Fruit fly (Drosophila melanogaster) whole organism, pupa: ENCODE measurements around the gene CG17193.

Source experiments
- CG10348 ChIP-seq: fragments of 200-800 bp; sonication (Bioruptor generic); IDR thresholded peaks from 2 replicates; pipeline ENCODE4 v1.3.6; 2022; ENCODE audit warnings: missing biosample characterization, missing genetic modification characterization
- CG12605 ChIP-seq: fragments of 200-800 bp; sonication (Bioruptor generic); IDR thresholded peaks from 2 replicates; pipeline ENCODE4 v1.3.6; 2022; ENCODE audit warnings: missing biosample characterization, missing genetic modification characterization
- CG13204 ChIP-seq: fragments of 200-800 bp; sonication (Bioruptor generic); optimal IDR thresholded peaks from 2 replicates; lab custom pipeline; 2018; ENCODE audit warnings: missing biosample characterization, mild to moderate bottlenecking, missing genetic modification characterization, moderate library complexity
- CG14655 ChIP-seq: fragments of 200-800 bp; sonication (Bioruptor generic); optimal IDR thresholded peaks from 3 replicates; lab custom pipeline; 2017; ENCODE audit warnings: mild to moderate bottlenecking, missing biosample characterization, missing genetic modification reagents, missing genetic modification characterization
- CG15710 ChIP-seq: fragments of 200-800 bp; sonication (Bioruptor generic); optimal IDR thresholded peaks from 2 replicates; lab custom pipeline; 2018; ENCODE audit warnings: missing biosample characterization, mild to moderate bottlenecking, missing genetic modification characterization, moderate library complexity
- CG17806 ChIP-seq: fragments of 200-800 bp; sonication (Bioruptor generic); optimal IDR thresholded peaks from 2 replicates; lab custom pipeline; 2018; ENCODE audit warnings: missing biosample characterization, mild to moderate bottlenecking, missing genetic modification characterization, moderate library complexity
- CG32121 ChIP-seq: fragments of 200-800 bp; sonication (Bioruptor generic); IDR thresholded peaks from 2 replicates; pipeline ENCODE4 v1.3.6; 2022; ENCODE audit warnings: missing biosample characterization, missing genetic modification characterization
- CG34367 ChIP-seq: fragments of 200-800 bp; sonication (Bioruptor generic); optimal IDR thresholded peaks from 2 replicates; lab custom pipeline; 2018; ENCODE audit warnings: missing biosample characterization, mild to moderate bottlenecking, missing genetic modification characterization
- CG4496 ChIP-seq: fragments of 200-800 bp; sonication (Bioruptor generic); IDR thresholded peaks from 3 replicates; pipeline ENCODE4 v1.3.6; 2022; ENCODE audit warnings: missing biosample characterization, missing genetic modification characterization
- CG8159 ChIP-seq: fragments of 200-800 bp; sonication (Bioruptor generic); optimal IDR thresholded peaks from 3 replicates; lab custom pipeline; 2018; ENCODE audit warnings: missing biosample characterization, mild to moderate bottlenecking, missing genetic modification characterization, moderate library complexity
- CG8301 ChIP-seq: fragments of 200-800 bp; sonication (Bioruptor generic); optimal IDR thresholded peaks from 2 replicates; lab custom pipeline; 2018; ENCODE audit warnings: missing biosample characterization, mild to moderate bottlenecking, missing genetic modification characterization
- CG9948 ChIP-seq: fragments of 200-800 bp; sonication (Bioruptor generic); optimal IDR thresholded peaks from 2 replicates; lab custom pipeline; 2018; ENCODE audit warnings: missing biosample characterization, mild to moderate bottlenecking, missing genetic modification characterization, moderate library complexity
- D1 ChIP-seq: fragments of 200-800 bp; sonication (Bioruptor generic); optimal IDR thresholded peaks from 2 replicates; lab custom pipeline; 2018; ENCODE audit warnings: missing biosample characterization, mild to moderate bottlenecking, missing genetic modification characterization, moderate library complexity
- EcR ChIP-seq: fragments of 200-800 bp; sonication (Bioruptor generic); optimal IDR thresholded peaks from 3 replicates; lab custom pipeline; 2019; ENCODE audit warnings: missing biosample characterization, missing genetic modification characterization, mild to moderate bottlenecking, moderate library complexity, missing genetic modification reagents
- Ets98B ChIP-seq: fragments of 200-800 bp; sonication (Bioruptor generic); IDR thresholded peaks from 2 replicates; pipeline ENCODE4 v1.3.6; 2022; ENCODE audit warnings: missing biosample characterization, missing genetic modification characterization
- Pif1A ChIP-seq: fragments of 200-800 bp; sonication (Bioruptor generic); optimal IDR thresholded peaks from 3 replicates; lab custom pipeline; 2016; ENCODE audit warnings: missing biosample characterization, missing genetic modification characterization
- Pif1B ChIP-seq: fragments of 200-800 bp; sonication (Bioruptor generic); optimal IDR thresholded peaks from 3 replicates; lab custom pipeline; 2016; ENCODE audit warnings: missing biosample characterization, missing genetic modification characterization
- Snoo ChIP-seq: fragments of 200-800 bp; sonication (Bioruptor generic); optimal IDR thresholded peaks from 3 replicates; lab custom pipeline; 2017; ENCODE audit warnings: missing biosample characterization, mild to moderate bottlenecking, missing genetic modification characterization, inconsistent platforms
- fd96Ca ChIP-seq: fragments of 200-800 bp; sonication (Bioruptor generic); IDR thresholded peaks from 3 replicates; pipeline ENCODE4 v1.3.6; 2022; ENCODE audit warnings: missing biosample characterization, missing genetic modification characterization
- gl ChIP-seq: fragments of 200-800 bp; sonication (Bioruptor generic); optimal IDR thresholded peaks from 2 replicates; lab custom pipeline; 2018; ENCODE audit warnings: missing biosample characterization, mild to moderate bottlenecking, missing genetic modification characterization
- rn ChIP-seq: fragments of 200-800 bp; sonication (Bioruptor generic); IDR thresholded peaks from 2 replicates; pipeline ENCODE4 v1.3.6; 2022; ENCODE audit warnings: missing biosample characterization, missing genetic modification characterization

Gene CG17193

dm6 chr3R:20057501-20057900 lies 1.6 kb upstream of the CG17193 start, which contains the start of gene mdlc:
TSS of gene mdlc (plus strand) at chr3R:20057748.
- TF ChIP-seq CG15710 (tag; lab: Kevin White, UChicago), result no peak

dm6 chr3R:20042457-20042856 lies 13.4 kb downstream of the CG17193 start, which contains the start of the genes CG33934 and Indy-2:
TSS of gene CG33934 (plus strand) at chr3R:20042757.
TSS of gene Indy-2 (plus strand) at chr3R:20042757.
- TF ChIP-seq CG4496 (GFP tag; lab: Robert Waterston, UW) (no peak), EcR (GFP tag; lab: Kevin White, UChicago) (no peak), Snoo (tag; lab: Kevin White, UChicago) (no peak), Pif1B (GFP tag; lab: Kevin White, UChicago) (no peak), CG8301 (no peak), gl (tag; lab: Kevin White, UChicago) (no peak), CG14655 (GFP tag; lab: Kevin White, UChicago) (no peak), CG8159 (tag; lab: Kevin White, UChicago) (no peak)

dm6 chr3R:20035887-20036286 lies 20.0 kb downstream of the CG17193 start, which contains the start of gene Regnase-1:
TSS of gene Regnase-1 (minus strand) at chr3R:20036056.
- no peak for TF ChIP-seq D1
- peak; percentile 76 for TF ChIP-seq fd96Ca (GFP tag; lab: Robert Waterston, UW)
- TF ChIP-seq EcR (GFP tag; lab: Kevin White, UChicago), result no peak
- TF ChIP-seq CG32121, result peak; percentile 81
- TF ChIP-seq Snoo (tag; lab: Kevin White, UChicago), result peak; percentile 91
- no peak for TF ChIP-seq CG8301
- no peak for TF ChIP-seq Pif1A (GFP tag; lab: Kevin White, UChicago)
- peak; percentile 83 for TF ChIP-seq CG34367 (tag; lab: Kevin White, UChicago)
- TF ChIP-seq Pif1B (GFP tag; lab: Kevin White, UChicago), result peak; percentile 70
- peak; percentile 78 for TF ChIP-seq Ets98B (GFP tag; lab: Robert Waterston, UW)
- TF ChIP-seq CG4496 (GFP tag; lab: Robert Waterston, UW), result peak; percentile 89
- peak; percentile 64 for TF ChIP-seq CG8159 (tag; lab: Kevin White, UChicago)
- TF ChIP-seq CG9948, result peak; percentile 50
- peak; percentile 73 for TF ChIP-seq CG12605

- no peak for TF ChIP-seq CG34367 (tag; lab: Kevin White, UChicago)
- no peak for TF ChIP-seq CG32121
- TF ChIP-seq D1, result no peak
These were observed 24.2 kb downstream of the CG17193 start, which contains the start of gene idc for dm6 chr3R:20031764-20032079. TSS of gene idc (plus strand) at chr3R:20031823.

dm6 chr3R:20031043-20031763 lies 24.7 kb downstream of the CG17193 start, which contains the start of gene trem:
TSS of gene trem (minus strand) at chr3R:20031309.
- TF ChIP-seq CG12605 (no peak), gl (tag; lab: Kevin White, UChicago) (peak; percentile 0), Snoo (tag; lab: Kevin White, UChicago) (peak; percentile 59), CG9948 (peak; percentile 76), CG34367 (tag; lab: Kevin White, UChicago) (peak; percentile 60), CG4496 (GFP tag; lab: Robert Waterston, UW) (peak; percentile 33; the same call in 2 of the 3 replicates), rn (GFP tag; lab: Robert Waterston, UW) (peak; percentile 31; the same call in 1 of the 2 replicates), Pif1B (GFP tag; lab: Kevin White, UChicago) (no peak), CG15710 (tag; lab: Kevin White, UChicago) (peak; percentile 77), Ets98B (GFP tag; lab: Robert Waterston, UW) (0 out of 2 replicates have a peak, but pooled peaks have one; percentile 31), CG8301 (no peak), CG8159 (tag; lab: Kevin White, UChicago) (peak; percentile 79), D1 (no peak), Pif1A (GFP tag; lab: Kevin White, UChicago) (no peak), fd96Ca (GFP tag; lab: Robert Waterston, UW) (no peak), CG17806 (peak; percentile 64), CG32121 (peak; percentile 42; the same call in 1 of the 2 replicates), EcR (GFP tag; lab: Kevin White, UChicago) (no peak), CG10348 (GFP tag; lab: Robert Waterston, UW) (peak; percentile 69), CG13204 (no peak)

dm6 chr3R:20027841-20028240 lies 28.1 kb downstream of the CG17193 start, which contains the start of the genes CG4424 and CG4854:
TSS of gene CG4424 (minus strand) at chr3R:20028040.
TSS of gene CG4854 (plus strand) at chr3R:20028058.
- TF ChIP-seq CG8159 (tag; lab: Kevin White, UChicago) (no peak), CG4496 (GFP tag; lab: Robert Waterston, UW) (no peak), CG9948 (no peak), CG14655 (GFP tag; lab: Kevin White, UChicago) (no peak), CG32121 (no peak)
